Worm (Caenorhabditis elegans) whole organism, early embryonic: ENCODE data around the gene T23F11.2.

Experiments
- aly-1 ChIP-seq: sonication (generic microtip); optimal IDR thresholded peaks from 2 replicates; lab custom pipeline; 2016; ENCODE audit warnings: missing genetic modification characterization, missing compliant biosample characterization
- ama-1 ChIP-seq: fragments of 150-350 bp; optimal IDR thresholded peaks from 2 replicates; lab custom pipeline; 2014
- ceh-36 ChIP-seq: sonication (generic microtip); optimal IDR thresholded peaks from 2 replicates; lab custom pipeline; 2016; ENCODE audit warnings: missing genetic modification characterization, inconsistent platforms, missing compliant biosample characterization
- ets-7 ChIP-seq: sonication (generic microtip); optimal IDR thresholded peaks from 2 replicates; lab custom pipeline; 2016; ENCODE audit warnings: missing genotype, missing genetic modification characterization, missing compliant biosample characterization
- flt-1 ChIP-seq: fragments of 200-800 bp; sonication (Bioruptor generic); IDR thresholded peaks from 2 replicates; pipeline ENCODE4 v1.3.6; 2022; ENCODE audit warnings: missing genetic modification characterization, missing compliant biosample characterization
- hmg-4 ChIP-seq: fragments of 200-800 bp; sonication (Bioruptor generic); optimal IDR thresholded peaks from 2 replicates; lab custom pipeline; 2018; ENCODE audit warnings: mild to moderate bottlenecking, missing genetic modification characterization, missing compliant biosample characterization
- hnd-1 ChIP-seq: sonication (generic microtip); optimal IDR thresholded peaks from 2 replicates; lab custom pipeline; 2016; ENCODE audit warnings: missing genetic modification characterization, missing compliant biosample characterization
- pes-1 ChIP-seq: fragments of 200-800 bp; sonication (Bioruptor generic); IDR thresholded peaks from 2 replicates; pipeline ENCODE4 v1.3.6; 2022; ENCODE audit warnings: missing genetic modification reagents, missing genetic modification characterization, missing compliant biosample characterization
- scrt-1 ChIP-seq: fragments of 200-800 bp; sonication (Bioruptor generic); IDR thresholded peaks from 2 replicates; pipeline ENCODE4 v1.3.6; 2022; ENCODE audit warnings: missing genetic modification characterization, missing compliant biosample characterization

- TF ChIP-seq ama-1 (no peak), aly-1 (tag; lab: Kevin White, UChicago) (no peak), flt-1 (GFP tag; lab: Robert Waterston, UW) (no peak), scrt-1 (GFP tag; lab: Robert Waterston, UW) (no peak), pes-1 (GFP tag; lab: Robert Waterston, UW) (no peak), ets-7 (tag; lab: Kevin White, UChicago) (no peak), hmg-4 (no peak), ceh-36 (tag; lab: Kevin White, UChicago) (no peak), hnd-1 (tag; lab: Kevin White, UChicago) (no peak)
These were observed 27.1 kb downstream of the T23F11.2 start, which contains the start of gene clec-151 for ce11 chrIII:4628165-4628564.
